Worm (Caenorhabditis elegans): ENCODE data around the gene ZK896.5.

DNA sequence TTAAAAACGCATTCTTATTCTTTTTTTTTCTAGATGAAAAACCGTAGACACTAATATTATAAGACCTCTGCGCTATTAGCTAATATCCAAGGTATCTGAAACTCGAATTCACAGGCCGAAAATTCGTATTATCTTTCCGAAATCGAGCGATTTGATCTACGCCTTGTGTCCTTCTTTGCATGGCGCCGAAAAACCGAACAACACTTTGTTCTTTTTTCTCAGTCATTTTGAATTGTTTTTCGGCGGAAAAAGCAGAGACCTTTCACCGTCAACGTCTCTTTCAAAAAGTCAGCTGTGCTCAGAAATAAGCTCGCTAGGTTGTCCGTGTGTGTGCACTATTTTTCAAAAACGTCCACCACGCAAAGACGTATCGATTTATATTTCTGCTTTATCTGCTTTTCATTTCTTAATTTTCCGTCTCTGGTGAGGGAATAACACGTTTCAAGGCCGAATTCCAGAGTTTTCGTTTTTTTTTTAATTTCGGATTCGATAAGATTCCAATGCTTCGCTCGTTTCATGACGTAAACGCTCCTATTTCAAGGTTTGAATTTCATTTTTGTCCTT, 48.5 kb downstream of the ZK896.5 start:
- TF ChIP-seq ama-1 (optimal IDR thresholded peaks at IDR 0.05) (no peak), nhr-11 (tag; optimal IDR thresholded peaks at IDR 0.05) (no peak), sma-3 (GFP tag; optimal IDR thresholded peaks at IDR 0.05) (no peak), sma-9 (GFP tag; optimal IDR thresholded peaks at IDR 0.05) (no peak), sma-9 (tag; optimal IDR thresholded peaks at IDR 0.05) (no peak), sem-4 (tag; optimal IDR thresholded peaks at IDR 0.05) (no peak), unc-62 (GFP tag; optimal IDR thresholded peaks at IDR 0.05) (no peak), nhr-237 (tag; optimal IDR thresholded peaks at IDR 0.05) (no peak), ZK546.5 (tag; optimal IDR thresholded peaks at IDR 0.05) (no peak), dmd-4 (tag; optimal IDR thresholded peaks at IDR 0.05) (no peak), nhr-6 (tag; optimal IDR thresholded peaks at IDR 0.05) (no peak)

Data from whole organism, L2 larva.